Worm (Caenorhabditis elegans) whole organism, mixed stage, embryonic: ENCODE results near the gene dhhc-5.

ENCODE experiments used
- bed-3 ChIP-seq: fragments of 200-800 bp; sonication (Bioruptor generic); optimal IDR thresholded peaks from 3 replicates; lab custom pipeline; 2018; ENCODE audit warnings: mild to moderate bottlenecking, missing genetic modification characterization, moderate library complexity, missing compliant biosample characterization
- ceh-83 ChIP-seq: fragments of 200-800 bp; sonication (Bioruptor generic); optimal IDR thresholded peaks from 2 replicates; lab custom pipeline; 2018; ENCODE audit warnings: mild to moderate bottlenecking, missing genetic modification characterization, missing compliant biosample characterization
- ces-1 ChIP-seq: fragments of 150-350 bp; optimal IDR thresholded peaks from 2 replicates; lab custom pipeline; 2014; ENCODE audit warnings: missing biosample characterization, missing genetic modification reagents, missing genetic modification characterization
- cnd-1 ChIP-seq: fragments of 200-800 bp; sonication (Bioruptor generic); optimal IDR thresholded peaks from 2 replicates; lab custom pipeline; 2018; ENCODE audit warnings: mild to moderate bottlenecking, missing genetic modification characterization, missing compliant biosample characterization
- elt-1 ChIP-seq: sonication (generic microtip); optimal IDR thresholded peaks from 2 replicates; lab custom pipeline; 2017; ENCODE audit warnings: missing genetic modification characterization, mild to moderate bottlenecking, missing compliant biosample characterization, antibody characterized with exemption, moderate library complexity, borderline replicate concordance; ENCODE audit not compliant: insufficient read depth
- elt-3 ChIP-seq: fragments of 150-350 bp; optimal IDR thresholded peaks from 2 replicates; lab custom pipeline; 2014; ENCODE audit warnings: missing biosample characterization, missing genetic modification characterization
- lin-13 ChIP-seq: fragments of 150-350 bp; optimal IDR thresholded peaks from 2 replicates; lab custom pipeline; 2014; ENCODE audit warnings: missing biosample characterization, missing genetic modification characterization
- mab-5 ChIP-seq: fragments of 150-350 bp; optimal IDR thresholded peaks from 2 replicates; lab custom pipeline; 2014; ENCODE audit warnings: missing biosample characterization, missing genetic modification characterization
- mep-1 ChIP-seq: fragments of 150-350 bp; optimal IDR thresholded peaks from 2 replicates; lab custom pipeline; 2017; ENCODE audit warnings: missing biosample characterization, missing genetic modification reagents, missing genetic modification characterization, inconsistent platforms
- nhr-237 ChIP-seq: fragments of 150-350 bp; optimal IDR thresholded peaks from 2 replicates; lab custom pipeline; 2014; ENCODE audit warnings: missing biosample characterization, missing genetic modification characterization
- pha-4 ChIP-seq: fragments of 150-350 bp; optimal IDR thresholded peaks from 2 replicates; lab custom pipeline; 2018; ENCODE audit warnings: missing biosample characterization, missing genetic modification reagents, missing genetic modification characterization
- snpc-4 ChIP-seq: fragments of 150-350 bp; optimal IDR thresholded peaks from 2 replicates; lab custom pipeline; 2014; ENCODE audit warnings: missing biosample characterization, missing genetic modification characterization
- unc-39 ChIP-seq: fragments of 150-350 bp; optimal IDR thresholded peaks from 2 replicates; lab custom pipeline; 2014; ENCODE audit warnings: missing biosample characterization, missing genetic modification characterization
- unc-62 ChIP-seq: fragments of 150-350 bp; optimal IDR thresholded peaks from 2 replicates; lab custom pipeline; 2014; ENCODE audit warnings: missing biosample characterization, missing genetic modification reagents, missing genetic modification characterization

ce11 chrIII:6850255-6850654 is 1.4 kb upstream of the dhhc-5 start, which contains the start of gene srv-1:
- TF ChIP-seq ces-1 (GFP tag; lab: Kevin White, UChicago) (no peak), nhr-237 (tag; lab: Kevin White, UChicago) (no peak), unc-39 (tag; lab: Kevin White, UChicago) (no peak), ceh-83 (GFP tag; lab: Kevin White, UChicago) (no peak), snpc-4 (tag; lab: Kevin White, UChicago) (no peak), mab-5 (tag; lab: Kevin White, UChicago) (no peak), unc-62 (no peak), cnd-1 (tag; lab: Kevin White, UChicago) (no peak), pha-4 (tag; lab: Kevin White, UChicago) (no peak), bed-3 (GFP tag; lab: Kevin White, UChicago) (no peak), lin-13 (tag; lab: Kevin White, UChicago) (no peak), elt-3 (no peak), elt-1 (no peak), mep-1 (no peak)
